2 fruit fly cellular contexts compared by ENCODE assay signal in genomic region chr3R:5547464-5547943, dm6.
TF ChIP-seq lines count a peak whose summit lies in the region.

Gene CG2519, minus strand, starts transcription at chr3R:5547775.

TF ChIP-seq in whole organism, adult, 20 proteins besides CTCF, POLR2A, EP300 and RAD21 (continued from another document):
- TF ChIP-seq bab1 (GFP tag; optimal IDR thresholded peaks at IDR 0.05; lab: Kevin White, UChicago) (peak; percentile 76), pad (GFP tag; optimal IDR thresholded peaks at IDR 0.05; lab: Kevin White, UChicago) (peak; percentile 32)

TF ChIP-seq in whole organism, embryonic, 481 proteins besides CTCF, POLR2A, EP300 and RAD21 (continued from another document and continues in another):
- TF ChIP-seq CG8388 (GFP tag; optimal IDR thresholded peaks at IDR 0.05; lab: Kevin White, UChicago) (no peak), CG7839 (tag; optimal IDR thresholded peaks at IDR 0.05; lab: Kevin White, UChicago) (no peak), Bgb (GFP tag; IDR thresholded peaks at IDR 0.05; lab: Robert Waterston, UW; ENCODE audit: partially characterized antibody) (peak; percentile 96), seq (GFP tag; IDR thresholded peaks at IDR 0.05; lab: Robert Waterston, UW) (peak; percentile 38; the same call in 1 of the 2 replicates), CG11085 (GFP tag; IDR thresholded peaks at IDR 0.05; lab: Robert Waterston, UW) (peak; percentile 59; the same call in 1 of the 2 replicates), C15 (GFP tag; IDR thresholded peaks at IDR 0.05; lab: Robert Waterston, UW) (no peak), chm (GFP tag; IDR thresholded peaks at IDR 0.05; lab: Robert Waterston, UW) (no peak; the same call in 1 of the 2 replicates), lov (optimal IDR thresholded peaks at IDR 0.05; lab: Kevin White, UChicago) (no peak), lov (GFP tag; IDR thresholded peaks at IDR 0.05; lab: Robert Waterston, UW) (0 out of 3 replicates have a peak, but pooled peaks have one; percentile 53), CG7987 (GFP tag; optimal IDR thresholded peaks at IDR 0.05; lab: Kevin White, UChicago) (peak; percentile 82), E2f2 (GFP tag; IDR thresholded peaks at IDR 0.05; lab: Robert Waterston, UW) (peak; percentile 61), Atf6 (GFP tag; IDR thresholded peaks at IDR 0.05; lab: Robert Waterston, UW) (peak; percentile 49; the same call in 1 of the 2 replicates), sug (tag; optimal IDR thresholded peaks at IDR 0.05; lab: Kevin White, UChicago) (no peak), schlank (tag; optimal IDR thresholded peaks at IDR 0.05; lab: Kevin White, UChicago) (no peak), CG15269 (tag; optimal IDR thresholded peaks at IDR 0.05; lab: Kevin White, UChicago) (no peak), Antp (GFP tag; optimal IDR thresholded peaks at IDR 0.05; lab: Kevin White, UChicago) (peak; percentile 58), danr (GFP tag; IDR thresholded peaks at IDR 0.05; lab: Robert Waterston, UW) (0 out of 2 replicates have a peak, but pooled peaks have one; percentile 14), CG7786 (GFP tag; optimal IDR thresholded peaks at IDR 0.05; lab: Kevin White, UChicago) (peak; percentile 58), ssp (GFP tag; IDR thresholded peaks at IDR 0.05; lab: Robert Waterston, UW) (0 out of 2 replicates have a peak, but pooled peaks have one; percentile 29), Optix (GFP tag; IDR thresholded peaks at IDR 0.05; lab: Robert Waterston, UW) (0 out of 3 replicates have a peak, but pooled peaks have one; percentile 40), CG10565 (GFP tag; optimal IDR thresholded peaks at IDR 0.05; lab: Kevin White, UChicago) (no peak), CG5953 (GFP tag; IDR thresholded peaks at IDR 0.05; lab: Robert Waterston, UW) (no peak), Pdp1 (GFP tag; optimal IDR thresholded peaks at IDR 0.05; lab: Kevin White, UChicago) (peak in 1 of 2 experiments; percentile 45), CG14441 (GFP tag; IDR thresholded peaks at IDR 0.05; lab: Robert Waterston, UW) (no peak; the same call in 1 of the 2 replicates), CG11504 (tag; optimal IDR thresholded peaks at IDR 0.05; lab: Kevin White, UChicago) (no peak), Dip2 (GFP tag; IDR thresholded peaks at IDR 0.05; lab: Robert Waterston, UW) (no peak), CG8944 (GFP tag; optimal IDR thresholded peaks at IDR 0.05; lab: Kevin White, UChicago) (peak; percentile 45), H2.0 (GFP tag; IDR thresholded peaks at IDR 0.05; lab: Robert Waterston, UW) (peak; percentile 52), tna (GFP tag; IDR thresholded peaks at IDR 0.05; lab: Robert Waterston, UW; ENCODE audit: partially characterized antibody) (peak; percentile 90), CG7963 (GFP tag; IDR thresholded peaks at IDR 0.05; lab: Robert Waterston, UW; ENCODE audit: partially characterized antibody) (peak; percentile 89), ab (GFP tag; optimal IDR thresholded peaks at IDR 0.05; lab: Kevin White, UChicago) (no peak), unc-4 (GFP tag; IDR thresholded peaks at IDR 0.05; lab: Robert Waterston, UW; ENCODE audit: partially characterized antibody) (peak; percentile 91), CG30431 (GFP tag; optimal IDR thresholded peaks at IDR 0.05; lab: Kevin White, UChicago) (no peak), gcm2 (GFP tag; optimal IDR thresholded peaks at IDR 0.05; lab: Kevin White, UChicago) (no peak), dimm (GFP tag; IDR thresholded peaks at IDR 0.05; lab: Robert Waterston, UW) (no peak), Spps (tag; optimal IDR thresholded peaks at IDR 0.05; lab: Kevin White, UChicago) (no peak), NC2β (GFP tag; optimal IDR thresholded peaks at IDR 0.05; lab: Kevin White, UChicago) (no peak), grau (tag; optimal IDR thresholded peaks at IDR 0.05; lab: Kevin White, UChicago) (no peak), CG32767 (GFP tag; IDR thresholded peaks at IDR 0.05; lab: Robert Waterston, UW) (0 out of 2 replicates have a peak, but pooled peaks have one; percentile 14), btn (GFP tag; optimal IDR thresholded peaks at IDR 0.05; lab: Kevin White, UChicago) (no peak), chinmo (GFP tag; IDR thresholded peaks at IDR 0.05; lab: Robert Waterston, UW; ENCODE audit: partially characterized antibody) (peak; percentile 91), Lpt (GFP tag; optimal IDR thresholded peaks at IDR 0.05; lab: Kevin White, UChicago) (no peak), nerfin-1 (tag; optimal IDR thresholded peaks at IDR 0.05; lab: Kevin White, UChicago) (no peak), az2 (GFP tag; optimal IDR thresholded peaks at IDR 0.05; lab: Kevin White, UChicago) (peak; percentile 45), tll (GFP tag; optimal IDR thresholded peaks at IDR 0.05; lab: Kevin White, UChicago) (no peak), CG15011 (GFP tag; optimal IDR thresholded peaks at IDR 0.05; lab: Kevin White, UChicago) (no peak), CG1602 (GFP tag; optimal IDR thresholded peaks at IDR 0.05; lab: Kevin White, UChicago) (peak; percentile 42), CG34376 (GFP tag; optimal IDR thresholded peaks at IDR 0.05; lab: Kevin White, UChicago) (peak; percentile 77), al (GFP tag; IDR thresholded peaks at IDR 0.05; lab: Robert Waterston, UW) (peak; percentile 42; the same call in 1 of the 2 replicates), CG8089 (GFP tag; optimal IDR thresholded peaks at IDR 0.05; lab: Kevin White, UChicago) (peak; percentile 3), CG3838 (GFP tag; optimal IDR thresholded peaks at IDR 0.05; lab: Kevin White, UChicago) (no peak), CG13775 (GFP tag; optimal IDR thresholded peaks at IDR 0.05; lab: Kevin White, UChicago) (peak; percentile 50), exex (tag; optimal IDR thresholded peaks at IDR 0.05; lab: Kevin White, UChicago) (no peak), ase (GFP tag; IDR thresholded peaks at IDR 0.05; lab: Robert Waterston, UW) (peak; percentile 61; the same call in 2 of the 3 replicates), Mrtf (GFP tag; IDR thresholded peaks at IDR 0.05; lab: Robert Waterston, UW) (peak; percentile 24; the same call in 1 of the 3 replicates), CG10654 (GFP tag; optimal IDR thresholded peaks at IDR 0.05; lab: Kevin White, UChicago) (peak; percentile 22), Myb (GFP tag; optimal IDR thresholded peaks at IDR 0.05; lab: Kevin White, UChicago) (peak; percentile 73), kay (GFP tag; optimal IDR thresholded peaks at IDR 0.05; lab: Kevin White, UChicago) (no peak), CG33557 (GFP tag; optimal IDR thresholded peaks at IDR 0.05; lab: Kevin White, UChicago) (no peak), lmd (GFP tag; IDR thresholded peaks at IDR 0.05; lab: Robert Waterston, UW) (no peak), gce (GFP tag; IDR thresholded peaks at IDR 0.05; lab: Robert Waterston, UW) (no peak), Awh (GFP tag; IDR thresholded peaks at IDR 0.05; lab: Robert Waterston, UW) (0 out of 2 replicates have a peak, but pooled peaks have one; percentile 9), dmrt99B (tag; optimal IDR thresholded peaks at IDR 0.05; lab: Kevin White, UChicago) (no peak), TFAM (GFP tag; optimal IDR thresholded peaks at IDR 0.05; lab: Kevin White, UChicago) (no peak), CG3726 (GFP tag; IDR thresholded peaks at IDR 0.05; lab: Robert Waterston, UW) (no peak), Oaz (GFP tag; IDR thresholded peaks at IDR 0.05; lab: Robert Waterston, UW) (no peak), CG4328 (GFP tag; optimal IDR thresholded peaks at IDR 0.05; lab: Kevin White, UChicago) (peak; percentile 14), bcd (GFP tag; optimal IDR thresholded peaks at IDR 0.05; lab: Kevin White, UChicago) (no peak), ewg (GFP tag; optimal IDR thresholded peaks at IDR 0.05; lab: Kevin White, UChicago) (peak; percentile 73), CG42726 (GFP tag; IDR thresholded peaks at IDR 0.05; lab: Robert Waterston, UW; ENCODE audit: partially characterized antibody) (peak; percentile 94), CG17385 (GFP tag; optimal IDR thresholded peaks at IDR 0.05; lab: Kevin White, UChicago) (no peak), CG6791 (GFP tag; IDR thresholded peaks at IDR 0.05; lab: Robert Waterston, UW; ENCODE audit: partially characterized antibody) (peak; percentile 97), CG2875 (GFP tag; optimal IDR thresholded peaks at IDR 0.05; lab: Kevin White, UChicago) (no peak), otp (GFP tag; IDR thresholded peaks at IDR 0.05; lab: Robert Waterston, UW) (0 out of 3 replicates have a peak, but pooled peaks have one; percentile 6), CG13624 (GFP tag; optimal IDR thresholded peaks at IDR 0.05; lab: Kevin White, UChicago) (peak; percentile 92), Jarid2 (GFP tag; optimal IDR thresholded peaks at IDR 0.05; lab: Kevin White, UChicago) (no peak), cad (GFP tag; optimal IDR thresholded peaks at IDR 0.05; lab: Kevin White, UChicago) (no peak), sc (optimal IDR thresholded peaks at IDR 0.05; lab: Kevin White, UChicago) (no peak), sc (GFP tag; optimal IDR thresholded peaks at IDR 0.05; lab: Kevin White, UChicago) (no peak), CG8290 (GFP tag; optimal IDR thresholded peaks at IDR 0.05; lab: Kevin White, UChicago) (peak; percentile 44), CG8290 (tag; optimal IDR thresholded peaks at IDR 0.05; lab: Kevin White, UChicago) (no peak), CG10147 (GFP tag; optimal IDR thresholded peaks at IDR 0.05; lab: Kevin White, UChicago) (no peak), CG2202 (tag; optimal IDR thresholded peaks at IDR 0.05; lab: Kevin White, UChicago) (peak; percentile 19), Deaf1 (tag; optimal IDR thresholded peaks at IDR 0.05; lab: Kevin White, UChicago) (no peak), ro (GFP tag; IDR thresholded peaks at IDR 0.05; lab: Robert Waterston, UW) (no peak; the same call in 1 of the 2 replicates), Fer3 (tag; optimal IDR thresholded peaks at IDR 0.05; lab: Kevin White, UChicago) (no peak), CG9932 (GFP tag; IDR thresholded peaks at IDR 0.05; lab: Robert Waterston, UW) (peak; percentile 91), CG10209 (GFP tag; optimal IDR thresholded peaks at IDR 0.05; lab: Kevin White, UChicago) (peak; percentile 15), dysf (GFP tag; IDR thresholded peaks at IDR 0.05; lab: Robert Waterston, UW) (peak; percentile 43; the same call in 2 of the 3 replicates), vnd (GFP tag; IDR thresholded peaks at IDR 0.05; lab: Robert Waterston, UW; ENCODE audit: partially characterized antibody) (peak; percentile 88), CG1603 (tag; optimal IDR thresholded peaks at IDR 0.05; lab: Kevin White, UChicago) (no peak), NK7.1 (GFP tag; optimal IDR thresholded peaks at IDR 0.05; lab: Kevin White, UChicago) (no peak), gcm (GFP tag; optimal IDR thresholded peaks at IDR 0.05; lab: Kevin White, UChicago) (no peak), CG7271 (tag; optimal IDR thresholded peaks at IDR 0.05; lab: Kevin White, UChicago) (no peak), D (optimal IDR thresholded peaks at IDR 0.05; lab: Kevin White, UChicago) (peak; percentile 81), D (GFP tag; optimal IDR thresholded peaks at IDR 0.05; lab: Kevin White, UChicago) (no peak), row (GFP tag; IDR thresholded peaks at IDR 0.05; lab: Robert Waterston, UW) (peak; percentile 86), ato (GFP tag; IDR thresholded peaks at IDR 0.05; lab: Robert Waterston, UW; ENCODE audit: partially characterized antibody) (peak; percentile 92), CG13123 (GFP tag; optimal IDR thresholded peaks at IDR 0.05; lab: Kevin White, UChicago) (no peak), CG8281 (tag; optimal IDR thresholded peaks at IDR 0.05; lab: Kevin White, UChicago) (peak; percentile 8), CG34422 (GFP tag; IDR thresholded peaks at IDR 0.05; lab: Robert Waterston, UW) (peak; percentile 87), Hey (tag; optimal IDR thresholded peaks at IDR 0.05; lab: Kevin White, UChicago) (no peak), CG18262 (tag; optimal IDR thresholded peaks at IDR 0.05; lab: Kevin White, UChicago) (no peak), Bdp1 (GFP tag; optimal IDR thresholded peaks at IDR 0.05; lab: Kevin White, UChicago) (peak; percentile 39), ken (GFP tag; IDR thresholded peaks at IDR 0.05; lab: Robert Waterston, UW) (peak; percentile 77), amos (GFP tag; IDR thresholded peaks at IDR 0.05; lab: Robert Waterston, UW; ENCODE audit: partially characterized antibody) (peak; percentile 98), CG6683 (GFP tag; optimal IDR thresholded peaks at IDR 0.05; lab: Kevin White, UChicago) (peak; percentile 15), tgo (GFP tag; IDR thresholded peaks at IDR 0.05; lab: Robert Waterston, UW) (no peak; the same call in 2 of the 3 replicates), lola (GFP tag; optimal IDR thresholded peaks at IDR 0.05; lab: Kevin White, UChicago) (peak in 1 of 3 experiments; percentile 9), CG1832 (GFP tag; optimal IDR thresholded peaks at IDR 0.05; lab: Kevin White, UChicago) (no peak), CG8765 (GFP tag; IDR thresholded peaks at IDR 0.05; lab: Robert Waterston, UW) (peak; percentile 25; the same call in 1 of the 2 replicates), gsb (GFP tag; IDR thresholded peaks at IDR 0.05; lab: Robert Waterston, UW) (peak; percentile 31; the same call in 1 of the 2 replicates), inv (GFP tag; IDR thresholded peaks at IDR 0.05; lab: Robert Waterston, UW; ENCODE audit: partially characterized antibody) (peak; percentile 91), CG32772 (GFP tag; IDR thresholded peaks at IDR 0.05; lab: Robert Waterston, UW) (no peak; the same call in 1 of the 2 replicates), Mad (GFP tag; optimal IDR thresholded peaks at IDR 0.05; lab: Kevin White, UChicago) (peak; percentile 48), sisA (GFP tag; IDR thresholded peaks at IDR 0.05; lab: Robert Waterston, UW) (peak; percentile 55), CG10431 (GFP tag; optimal IDR thresholded peaks at IDR 0.05; lab: Kevin White, UChicago) (no peak), CG2889 (GFP tag; IDR thresholded peaks at IDR 0.05; lab: Robert Waterston, UW) (no peak), Dref (GFP tag; IDR thresholded peaks at IDR 0.05; lab: Robert Waterston, UW) (peak; percentile 95), scrt (GFP tag; optimal IDR thresholded peaks at IDR 0.05; lab: Kevin White, UChicago) (no peak), CG13424 (tag; optimal IDR thresholded peaks at IDR 0.05; lab: Kevin White, UChicago) (peak; percentile 61), MTF-1 (GFP tag; optimal IDR thresholded peaks at IDR 0.05; lab: Kevin White, UChicago; ENCODE audit: borderline replicate concordance) (peak; percentile 53), CG8924 (tag; optimal IDR thresholded peaks at IDR 0.05; lab: Kevin White, UChicago) (peak; percentile 76), Aef1 (GFP tag; IDR thresholded peaks at IDR 0.05; lab: Robert Waterston, UW) (peak; percentile 45; the same call in 1 of the 3 replicates), Sry-β (GFP tag; optimal IDR thresholded peaks at IDR 0.05; lab: Kevin White, UChicago) (peak; percentile 74), CG5180 (GFP tag; optimal IDR thresholded peaks at IDR 0.05; lab: Kevin White, UChicago) (no peak), CG11093 (GFP tag; IDR thresholded peaks at IDR 0.05; lab: Robert Waterston, UW) (no peak)
